Fruit fly (Drosophila melanogaster): ENCODE measurements around the gene abo.

The abo gene

DNA sequence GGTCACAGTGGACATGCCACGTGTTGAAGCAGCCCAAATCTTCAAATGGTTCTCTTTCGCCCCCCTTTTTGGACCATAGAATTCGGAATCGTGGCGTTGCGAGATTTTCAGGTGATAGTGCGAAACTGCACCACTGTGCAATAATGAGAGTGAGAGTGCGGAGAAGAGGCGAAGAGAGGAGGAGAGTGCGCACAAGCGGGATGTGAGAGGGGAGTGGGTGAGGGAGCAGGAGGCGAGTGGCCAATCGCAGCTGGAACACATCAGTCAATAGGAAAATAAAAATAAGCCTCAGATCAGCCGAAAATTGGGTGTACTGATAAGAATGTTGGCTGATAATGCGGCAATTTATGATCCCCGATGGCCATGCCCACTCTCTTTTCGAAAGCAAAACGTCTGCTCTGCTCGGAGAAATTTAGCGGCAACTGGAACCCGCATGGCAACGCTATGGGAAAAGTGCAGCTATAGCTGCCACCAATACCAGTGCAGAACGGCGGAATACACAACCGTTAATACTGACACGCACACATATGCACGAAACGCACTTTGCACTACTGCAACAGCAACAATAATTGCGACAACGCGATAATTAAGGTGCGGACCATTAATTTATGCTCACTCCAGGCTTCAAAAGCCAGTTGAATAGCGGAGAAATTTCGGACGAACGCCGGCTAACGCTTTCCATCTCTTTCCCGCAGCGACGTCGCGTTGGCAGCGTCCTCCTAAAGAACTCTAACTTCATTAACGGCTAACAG is 7.7 kb downstream of the abo start (continued):
- TF ChIP-seq Ets96B (tag; optimal IDR thresholded peaks at IDR 0.05): peak; percentile 27
- no peak for TF ChIP-seq acj6 (GFP tag; optimal IDR thresholded peaks at IDR 0.05)
- peak; percentile 21 for TF ChIP-seq topi (GFP tag; optimal IDR thresholded peaks at IDR 0.05)
- peak; percentile 77 for TF ChIP-seq Eip78C (GFP tag)
- TF ChIP-seq CG16779 (tag; optimal IDR thresholded peaks at IDR 0.05): peak; percentile 66
- TF ChIP-seq Eip75B (GFP tag; optimal IDR thresholded peaks at IDR 0.05): peak; percentile 24
- peak; percentile 28 for TF ChIP-seq Lpt (GFP tag; optimal IDR thresholded peaks at IDR 0.05)
- no peak for TF ChIP-seq CG10631 (GFP tag; optimal IDR thresholded peaks at IDR 0.05)
- TF ChIP-seq Sox15 (GFP tag; optimal IDR thresholded peaks at IDR 0.05): no peak
- no peak for TF ChIP-seq fd85E (GFP tag; optimal IDR thresholded peaks at IDR 0.05)
- peak; percentile 46 for TF ChIP-seq Hr4 (GFP tag; optimal IDR thresholded peaks at IDR 0.05)
- peak; percentile 73 for TF ChIP-seq spab (GFP tag; optimal IDR thresholded peaks at IDR 0.05)
- peak; percentile 50 for TF ChIP-seq CG6854 (GFP tag; optimal IDR thresholded peaks at IDR 0.05)
- TF ChIP-seq CG6808 (GFP tag; optimal IDR thresholded peaks at IDR 0.05): peak; percentile 79
- peak; percentile 41 for TF ChIP-seq CG15336 (GFP tag; IDR thresholded peaks at IDR 0.05)
- TF ChIP-seq Hr39 (GFP tag; optimal IDR thresholded peaks at IDR 0.05): peak; percentile 15
- TF ChIP-seq CG1621 (tag; optimal IDR thresholded peaks at IDR 0.05): peak; percentile 50
- TF ChIP-seq svp (GFP tag): peak; percentile 93
- TF ChIP-seq vri (GFP tag; optimal IDR thresholded peaks at IDR 0.05): peak; percentile 17
- peak; percentile 26; the same call in 1 of the 3 replicates for TF ChIP-seq CG6163 (GFP tag; IDR thresholded peaks at IDR 0.05)
- no peak for TF ChIP-seq achi (GFP tag; optimal IDR thresholded peaks at IDR 0.05)
- peak; percentile 61 for TF ChIP-seq Sox102F (GFP tag; optimal IDR thresholded peaks at IDR 0.05)
- peak; percentile 26 for TF ChIP-seq fkh (GFP tag; optimal IDR thresholded peaks at IDR 0.05)
- no peak for TF ChIP-seq CG7368 (GFP tag; optimal IDR thresholded peaks at IDR 0.05)
- TF ChIP-seq Hr38 (GFP tag; optimal IDR thresholded peaks at IDR 0.05): no peak
- TF ChIP-seq Ets21C (GFP tag; optimal IDR thresholded peaks at IDR 0.05): no peak

DNA sequence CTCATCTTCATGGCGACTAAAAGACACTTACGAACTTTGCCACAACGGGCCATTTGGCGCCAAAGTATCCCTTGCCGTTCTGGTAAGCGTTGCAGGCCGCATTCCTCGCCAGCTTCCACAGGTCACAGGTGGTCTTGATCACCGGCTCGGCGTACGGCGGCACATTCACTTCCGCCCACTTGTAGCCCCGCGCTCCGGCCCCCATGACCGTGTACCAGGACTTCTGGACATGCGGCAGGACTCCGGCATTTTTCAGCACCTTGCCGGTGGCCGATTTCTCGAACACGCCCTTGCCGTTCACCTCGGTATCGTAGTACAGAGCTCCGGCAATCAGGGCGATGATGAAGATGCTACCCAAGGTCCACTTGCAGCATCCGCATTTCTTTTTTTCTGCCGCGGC is 9.1 kb downstream of the abo start:
- TF ChIP-seq CG34406 (GFP tag; optimal IDR thresholded peaks at IDR 0.05): no peak
- no peak for TF ChIP-seq Sox102F (GFP tag; optimal IDR thresholded peaks at IDR 0.05)

DNA sequence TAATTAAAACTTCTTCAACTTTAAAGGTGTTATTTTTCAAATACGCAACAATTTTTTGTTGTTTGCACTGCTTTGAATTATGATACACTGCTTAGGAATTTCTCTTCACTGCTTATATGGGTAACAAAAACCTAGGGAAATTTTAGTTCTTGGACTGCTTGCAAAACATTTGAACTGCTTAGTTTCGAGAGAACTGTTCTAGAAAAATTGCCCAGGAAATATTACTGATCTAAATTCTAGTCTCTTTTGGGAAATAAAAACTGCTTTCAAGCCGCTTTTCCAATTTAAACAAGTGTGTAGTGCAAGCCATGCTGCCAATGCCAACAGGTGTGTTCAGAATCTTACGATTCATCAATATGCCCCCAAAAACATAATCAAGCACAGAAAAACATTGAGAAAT is 10.6 kb downstream of the abo start:
- TF ChIP-seq salr (GFP tag; optimal IDR thresholded peaks at IDR 0.05): no peak
- no peak for TF ChIP-seq CG6854 (GFP tag; optimal IDR thresholded peaks at IDR 0.05)
- no peak for TF ChIP-seq acj6 (GFP tag; optimal IDR thresholded peaks at IDR 0.05)
- no peak for TF ChIP-seq CG10631 (GFP tag; optimal IDR thresholded peaks at IDR 0.05)
- no peak for TF ChIP-seq lz (GFP tag; optimal IDR thresholded peaks at IDR 0.05)
- TF ChIP-seq CG3919 (GFP tag; optimal IDR thresholded peaks at IDR 0.05): no peak
- no peak for TF ChIP-seq Smox (GFP tag; optimal IDR thresholded peaks at IDR 0.05)
- TF ChIP-seq Lpt (GFP tag; optimal IDR thresholded peaks at IDR 0.05): no peak
- no peak for TF ChIP-seq OdsH (GFP tag; optimal IDR thresholded peaks at IDR 0.05)
- TF ChIP-seq Hr38 (GFP tag; optimal IDR thresholded peaks at IDR 0.05): no peak
- no peak for TF ChIP-seq fd85E (GFP tag; optimal IDR thresholded peaks at IDR 0.05)
- TF ChIP-seq Eip78C (GFP tag): no peak

DNA sequence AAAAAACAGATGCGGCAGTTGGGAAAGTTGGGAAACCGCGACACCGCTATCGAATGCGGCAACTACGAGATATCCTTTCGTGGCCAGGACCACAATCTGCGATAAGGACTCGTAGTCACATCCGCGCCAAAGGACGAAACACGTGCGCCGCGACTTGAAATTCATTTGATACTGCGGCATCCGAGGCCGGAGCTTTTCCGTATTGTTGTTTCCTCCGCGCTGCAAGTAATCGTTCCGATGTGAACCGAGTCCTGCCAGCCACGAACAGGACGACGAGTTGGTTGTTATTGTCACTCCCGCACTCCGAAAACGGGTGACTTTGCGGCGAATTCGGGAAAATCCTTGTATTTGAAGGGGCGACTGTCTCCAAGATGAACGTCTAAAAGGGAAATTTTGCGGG is 11.1 kb downstream of the abo start, which contains the start of gene dpr2:
TSS of gene dpr2 (minus strand) at position 175 of the 400 bp plus-strand sequence.
- TF ChIP-seq spab (GFP tag; optimal IDR thresholded peaks at IDR 0.05) (no peak), topi (GFP tag; optimal IDR thresholded peaks at IDR 0.05) (no peak), CG6854 (GFP tag; optimal IDR thresholded peaks at IDR 0.05) (no peak), Sox14 (GFP tag; optimal IDR thresholded peaks at IDR 0.05) (no peak), CG15336 (GFP tag; IDR thresholded peaks at IDR 0.05) (no peak), Blimp-1 (GFP tag; optimal IDR thresholded peaks at IDR 0.05) (no peak), vri (GFP tag; optimal IDR thresholded peaks at IDR 0.05) (no peak), Hr38 (GFP tag; optimal IDR thresholded peaks at IDR 0.05) (no peak), CG10631 (GFP tag; optimal IDR thresholded peaks at IDR 0.05) (no peak), achi (GFP tag; optimal IDR thresholded peaks at IDR 0.05) (no peak), Ets96B (tag; optimal IDR thresholded peaks at IDR 0.05) (no peak)

All from whole organism, prepupa.